Fruit fly (Drosophila melanogaster) whole organism, pupa: ENCODE measurements around the gene REPTOR.

Experiments used
- CG10348 ChIP-seq: fragments of 200-800 bp; sonication (Bioruptor generic); IDR thresholded peaks from 2 replicates; pipeline ENCODE4 v1.3.6; 2022; ENCODE audit warnings: missing biosample characterization, missing genetic modification characterization
- CG12605 ChIP-seq: fragments of 200-800 bp; sonication (Bioruptor generic); IDR thresholded peaks from 2 replicates; pipeline ENCODE4 v1.3.6; 2022; ENCODE audit warnings: missing biosample characterization, missing genetic modification characterization
- CG13204 ChIP-seq: fragments of 200-800 bp; sonication (Bioruptor generic); optimal IDR thresholded peaks from 2 replicates; lab custom pipeline; 2018; ENCODE audit warnings: missing biosample characterization, mild to moderate bottlenecking, missing genetic modification characterization, moderate library complexity
- CG14655 ChIP-seq: fragments of 200-800 bp; sonication (Bioruptor generic); optimal IDR thresholded peaks from 3 replicates; lab custom pipeline; 2017; ENCODE audit warnings: mild to moderate bottlenecking, missing biosample characterization, missing genetic modification reagents, missing genetic modification characterization
- CG15710 ChIP-seq: fragments of 200-800 bp; sonication (Bioruptor generic); optimal IDR thresholded peaks from 2 replicates; lab custom pipeline; 2018; ENCODE audit warnings: missing biosample characterization, mild to moderate bottlenecking, missing genetic modification characterization, moderate library complexity
- CG17806 ChIP-seq: fragments of 200-800 bp; sonication (Bioruptor generic); optimal IDR thresholded peaks from 2 replicates; lab custom pipeline; 2018; ENCODE audit warnings: missing biosample characterization, mild to moderate bottlenecking, missing genetic modification characterization, moderate library complexity
- CG32121 ChIP-seq: fragments of 200-800 bp; sonication (Bioruptor generic); IDR thresholded peaks from 2 replicates; pipeline ENCODE4 v1.3.6; 2022; ENCODE audit warnings: missing biosample characterization, missing genetic modification characterization
- CG34367 ChIP-seq: fragments of 200-800 bp; sonication (Bioruptor generic); optimal IDR thresholded peaks from 2 replicates; lab custom pipeline; 2018; ENCODE audit warnings: missing biosample characterization, mild to moderate bottlenecking, missing genetic modification characterization
- CG4496 ChIP-seq: fragments of 200-800 bp; sonication (Bioruptor generic); IDR thresholded peaks from 3 replicates; pipeline ENCODE4 v1.3.6; 2022; ENCODE audit warnings: missing biosample characterization, missing genetic modification characterization
- CG8159 ChIP-seq: fragments of 200-800 bp; sonication (Bioruptor generic); optimal IDR thresholded peaks from 3 replicates; lab custom pipeline; 2018; ENCODE audit warnings: missing biosample characterization, mild to moderate bottlenecking, missing genetic modification characterization, moderate library complexity
- CG8301 ChIP-seq: fragments of 200-800 bp; sonication (Bioruptor generic); optimal IDR thresholded peaks from 2 replicates; lab custom pipeline; 2018; ENCODE audit warnings: missing biosample characterization, mild to moderate bottlenecking, missing genetic modification characterization
- CG9948 ChIP-seq: fragments of 200-800 bp; sonication (Bioruptor generic); optimal IDR thresholded peaks from 2 replicates; lab custom pipeline; 2018; ENCODE audit warnings: missing biosample characterization, mild to moderate bottlenecking, missing genetic modification characterization, moderate library complexity
- D1 ChIP-seq: fragments of 200-800 bp; sonication (Bioruptor generic); optimal IDR thresholded peaks from 2 replicates; lab custom pipeline; 2018; ENCODE audit warnings: missing biosample characterization, mild to moderate bottlenecking, missing genetic modification characterization, moderate library complexity
- EcR ChIP-seq: fragments of 200-800 bp; sonication (Bioruptor generic); optimal IDR thresholded peaks from 3 replicates; lab custom pipeline; 2019; ENCODE audit warnings: missing biosample characterization, missing genetic modification characterization, mild to moderate bottlenecking, moderate library complexity, missing genetic modification reagents
- Ets98B ChIP-seq: fragments of 200-800 bp; sonication (Bioruptor generic); IDR thresholded peaks from 2 replicates; pipeline ENCODE4 v1.3.6; 2022; ENCODE audit warnings: missing biosample characterization, missing genetic modification characterization
- Pif1A ChIP-seq: fragments of 200-800 bp; sonication (Bioruptor generic); optimal IDR thresholded peaks from 3 replicates; lab custom pipeline; 2016; ENCODE audit warnings: missing biosample characterization, missing genetic modification characterization
- Pif1B ChIP-seq: fragments of 200-800 bp; sonication (Bioruptor generic); optimal IDR thresholded peaks from 3 replicates; lab custom pipeline; 2016; ENCODE audit warnings: missing biosample characterization, missing genetic modification characterization
- Snoo ChIP-seq: fragments of 200-800 bp; sonication (Bioruptor generic); optimal IDR thresholded peaks from 3 replicates; lab custom pipeline; 2017; ENCODE audit warnings: missing biosample characterization, mild to moderate bottlenecking, missing genetic modification characterization, inconsistent platforms
- fd96Ca ChIP-seq: fragments of 200-800 bp; sonication (Bioruptor generic); IDR thresholded peaks from 3 replicates; pipeline ENCODE4 v1.3.6; 2022; ENCODE audit warnings: missing biosample characterization, missing genetic modification characterization
- gl ChIP-seq: fragments of 200-800 bp; sonication (Bioruptor generic); optimal IDR thresholded peaks from 2 replicates; lab custom pipeline; 2018; ENCODE audit warnings: missing biosample characterization, mild to moderate bottlenecking, missing genetic modification characterization
- rn ChIP-seq: fragments of 200-800 bp; sonication (Bioruptor generic); IDR thresholded peaks from 2 replicates; pipeline ENCODE4 v1.3.6; 2022; ENCODE audit warnings: missing biosample characterization, missing genetic modification characterization

The REPTOR gene

DNA sequence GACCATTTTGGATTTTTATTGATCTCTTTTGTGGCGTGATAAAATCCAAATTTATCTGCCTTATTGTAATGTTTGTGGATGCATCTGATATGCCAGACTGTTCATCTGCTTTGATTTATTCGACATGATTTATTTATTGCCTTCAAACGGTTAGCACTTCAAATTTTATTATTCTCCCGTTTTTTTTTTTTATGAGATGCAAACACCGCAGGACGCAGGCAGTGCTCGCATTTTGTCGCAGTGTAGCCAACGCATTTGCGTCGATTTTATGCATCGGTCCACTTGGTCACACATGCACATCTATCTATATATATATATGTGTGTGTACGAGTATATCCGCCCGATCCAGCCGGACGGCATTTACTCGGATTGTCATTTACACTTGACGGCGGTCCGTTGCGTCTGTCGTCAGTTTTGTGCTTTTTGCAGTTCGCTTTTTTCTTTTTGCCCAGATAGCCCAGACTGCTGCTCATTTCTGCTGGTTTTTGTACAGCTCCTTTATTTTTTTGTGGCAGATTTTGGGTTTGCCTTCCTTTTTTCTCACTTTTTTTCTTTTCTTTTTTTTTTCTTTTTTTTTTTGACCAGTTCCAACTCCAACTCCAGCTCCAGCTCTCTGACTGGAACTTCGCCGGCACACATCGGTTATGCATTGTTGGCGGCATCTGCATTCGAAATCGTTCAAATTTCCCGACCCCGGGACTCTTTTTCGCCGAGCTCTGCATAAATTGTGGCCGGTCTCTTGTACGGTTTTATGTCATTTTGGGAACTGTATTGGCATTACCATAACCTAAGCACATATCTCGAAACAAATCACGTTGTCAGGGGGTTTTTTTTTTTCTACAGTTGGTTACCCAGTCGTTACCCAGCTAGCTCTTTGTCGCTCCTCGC, 31.4 kb upstream of the REPTOR start:
- TF ChIP-seq gl (tag; lab: Kevin White, UChicago): peak; percentile 71
- peak; percentile 77 for TF ChIP-seq Pif1B (GFP tag; lab: Kevin White, UChicago)
- peak; percentile 36 for TF ChIP-seq CG34367 (tag; lab: Kevin White, UChicago)
- peak; percentile 25 for TF ChIP-seq D1 (tag; lab: Kevin White, UChicago)
- peak; percentile 91 for TF ChIP-seq Pif1A (GFP tag; lab: Kevin White, UChicago)
- TF ChIP-seq CG17806: peak; percentile 58
- TF ChIP-seq fd96Ca (GFP tag; lab: Robert Waterston, UW): peak; percentile 53
- TF ChIP-seq CG12605 (GFP tag; lab: Robert Waterston, UW): peak; percentile 89; the same call in 1 of the 2 replicates
- peak; percentile 83 for TF ChIP-seq CG13204 (GFP tag; lab: Kevin White, UChicago)
- TF ChIP-seq Snoo: peak; percentile 84
- TF ChIP-seq CG8301 (tag; lab: Kevin White, UChicago): peak; percentile 10
- peak; percentile 73 for TF ChIP-seq Ets98B (GFP tag; lab: Robert Waterston, UW)
- TF ChIP-seq CG4496 (GFP tag; lab: Robert Waterston, UW): peak; percentile 74
- peak; percentile 32 for TF ChIP-seq CG9948 (tag; lab: Kevin White, UChicago)
- TF ChIP-seq CG32121 (GFP tag; lab: Robert Waterston, UW): peak; percentile 59; the same call in 1 of the 2 replicates
- TF ChIP-seq EcR (GFP tag; lab: Kevin White, UChicago): peak; percentile 18
- TF ChIP-seq CG10348 (GFP tag; lab: Robert Waterston, UW): no peak
- TF ChIP-seq CG8159 (tag; lab: Kevin White, UChicago): peak; percentile 64
- TF ChIP-seq rn (GFP tag; lab: Robert Waterston, UW): peak; percentile 47; the same call in 1 of the 2 replicates
- TF ChIP-seq CG14655: peak; percentile 25
- TF ChIP-seq CG15710: peak; percentile 60

DNA sequence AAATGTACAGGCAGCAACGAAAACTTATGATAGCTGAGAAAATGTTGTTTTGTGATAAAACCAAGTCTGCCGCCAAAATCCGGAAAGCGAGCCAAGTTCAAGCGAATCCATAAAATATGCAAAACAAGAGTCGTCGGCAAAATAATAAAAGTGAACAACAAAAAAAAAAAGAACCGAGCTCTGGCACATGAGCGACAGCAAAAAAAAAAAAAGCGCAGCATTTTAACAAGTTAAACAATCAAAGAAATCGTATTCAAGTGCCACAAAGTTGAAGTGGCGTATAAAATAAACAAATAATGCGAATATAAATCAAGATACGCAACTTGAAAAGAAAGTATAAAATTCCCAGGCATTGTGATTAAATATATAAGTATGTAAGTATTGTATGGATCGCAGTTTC, 25.7 kb upstream of the REPTOR start:
- TF ChIP-seq CG8159 (tag; lab: Kevin White, UChicago) (peak; percentile 23), CG32121 (GFP tag; lab: Robert Waterston, UW) (no peak), CG17806 (peak; percentile 3), CG15710 (no peak), CG34367 (tag; lab: Kevin White, UChicago) (no peak), gl (tag; lab: Kevin White, UChicago) (peak; percentile 29), Pif1A (GFP tag; lab: Kevin White, UChicago) (no peak)

DNA sequence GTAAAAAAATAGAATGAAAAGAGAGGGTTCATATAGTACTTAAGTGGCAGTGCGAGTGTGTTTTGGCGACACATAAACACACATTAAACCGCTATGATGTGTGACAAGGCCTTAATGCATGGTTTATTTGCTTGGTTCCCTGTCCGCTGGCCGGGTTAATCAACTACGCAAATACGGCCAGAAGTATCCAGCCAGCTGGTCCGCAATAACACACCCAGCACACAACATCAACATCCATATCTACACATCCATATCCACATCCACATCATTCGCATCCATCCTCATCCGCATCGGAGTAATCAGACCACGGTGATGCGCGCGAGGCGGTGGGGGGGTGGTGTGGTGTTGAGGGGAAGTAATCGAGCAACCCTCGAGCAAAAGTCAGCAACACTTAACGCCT, 24.2 kb upstream of the REPTOR start:
- TF ChIP-seq EcR (GFP tag; lab: Kevin White, UChicago): peak; percentile 59
- TF ChIP-seq CG17806: no peak
- TF ChIP-seq, all 21 proteins: peak for 1

DNA sequence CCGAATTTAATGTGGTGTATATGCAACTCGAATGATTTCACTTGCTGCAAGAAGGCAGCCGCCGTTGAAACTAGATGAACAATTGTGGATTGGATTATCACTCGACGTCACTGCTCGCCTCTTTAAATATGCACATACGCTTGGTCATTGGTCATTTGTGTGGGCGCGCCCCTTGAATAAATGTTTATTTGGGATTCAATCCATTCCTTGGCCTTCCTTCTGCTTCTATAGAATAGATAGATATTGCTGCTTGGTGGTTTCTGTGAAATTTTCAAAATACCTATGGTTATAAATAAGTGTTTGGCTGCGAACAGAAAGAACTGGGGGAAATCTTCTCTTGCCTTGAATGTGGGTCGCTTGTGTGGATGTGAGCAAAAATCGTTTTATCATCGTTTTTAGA, 21.5 kb upstream of the REPTOR start:
- TF ChIP-seq gl (tag; lab: Kevin White, UChicago): no peak
- no peak for TF ChIP-seq CG12605 (GFP tag; lab: Robert Waterston, UW)
- 0 out of 2 replicates have a peak, but pooled peaks have one; percentile 18 for TF ChIP-seq CG32121 (GFP tag; lab: Robert Waterston, UW)
- TF ChIP-seq CG15710: no peak
- no peak for TF ChIP-seq Ets98B (GFP tag; lab: Robert Waterston, UW)
- TF ChIP-seq EcR (GFP tag; lab: Kevin White, UChicago): no peak
- no peak for TF ChIP-seq CG10348 (GFP tag; lab: Robert Waterston, UW)
- TF ChIP-seq CG4496 (GFP tag; lab: Robert Waterston, UW): no peak
- TF ChIP-seq, all 21 proteins: peak for 1

DNA sequence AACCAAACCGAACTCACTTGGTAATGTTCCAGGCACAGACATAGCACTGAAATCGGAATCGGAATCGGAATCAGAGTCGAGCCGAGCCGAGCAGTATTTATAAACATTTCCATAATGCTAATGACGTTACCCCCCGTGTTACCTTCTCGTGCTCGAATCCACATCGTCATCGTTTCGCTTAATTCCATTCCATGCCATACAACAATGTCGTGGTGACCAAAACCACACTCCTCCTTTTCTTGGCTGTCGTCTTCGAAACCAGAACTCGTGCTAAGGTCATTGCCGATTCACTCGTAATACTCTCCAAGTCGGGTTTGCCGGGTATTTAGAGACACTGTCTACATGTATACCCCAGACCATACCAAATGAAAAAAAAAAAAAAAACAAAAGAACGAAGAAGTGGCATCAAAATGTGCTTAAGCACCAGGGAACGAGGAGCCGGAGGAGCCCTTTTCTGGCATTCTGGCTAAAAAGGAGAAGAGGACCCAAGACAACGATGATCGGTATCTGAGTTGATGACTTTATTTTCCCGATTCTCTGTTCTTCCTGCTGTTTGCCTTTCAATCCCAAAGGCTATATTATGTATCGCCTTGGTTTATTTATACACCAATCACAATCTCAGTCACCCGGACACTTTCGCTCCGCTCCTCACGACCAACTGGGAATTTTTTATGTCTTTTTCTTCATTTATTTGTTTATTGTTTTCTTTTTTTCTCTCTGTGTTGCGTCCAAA, 20.9 kb upstream of the REPTOR start:
- peak; percentile 91 for TF ChIP-seq EcR (GFP tag; lab: Kevin White, UChicago)
- peak; percentile 47 for TF ChIP-seq CG15710
- TF ChIP-seq CG8301 (tag; lab: Kevin White, UChicago): no peak
- peak; percentile 48 for TF ChIP-seq Snoo
- TF ChIP-seq Pif1A (GFP tag; lab: Kevin White, UChicago): peak; percentile 40
- TF ChIP-seq D1 (tag; lab: Kevin White, UChicago): no peak
- no peak; the same call in 1 of the 2 replicates for TF ChIP-seq CG12605 (GFP tag; lab: Robert Waterston, UW)
- peak; percentile 48 for TF ChIP-seq CG13204 (GFP tag; lab: Kevin White, UChicago)
- no peak for TF ChIP-seq rn (GFP tag; lab: Robert Waterston, UW)
- peak; percentile 15 for TF ChIP-seq CG17806
- peak; percentile 37 for TF ChIP-seq CG14655
- peak; percentile 25 for TF ChIP-seq CG8159 (tag; lab: Kevin White, UChicago)
- TF ChIP-seq CG9948 (tag; lab: Kevin White, UChicago): peak; percentile 10
- peak; percentile 40 for TF ChIP-seq gl (tag; lab: Kevin White, UChicago)
- TF ChIP-seq Pif1B (GFP tag; lab: Kevin White, UChicago): peak; percentile 18
- no peak for TF ChIP-seq CG4496 (GFP tag; lab: Robert Waterston, UW)
